Fruit fly (Drosophila melanogaster): ENCODE data around the gene CG9044.
A peak's percentile ranks its signal among the peaks of the same experiment; 100 is the strongest.

Gene CG9044

DNA sequence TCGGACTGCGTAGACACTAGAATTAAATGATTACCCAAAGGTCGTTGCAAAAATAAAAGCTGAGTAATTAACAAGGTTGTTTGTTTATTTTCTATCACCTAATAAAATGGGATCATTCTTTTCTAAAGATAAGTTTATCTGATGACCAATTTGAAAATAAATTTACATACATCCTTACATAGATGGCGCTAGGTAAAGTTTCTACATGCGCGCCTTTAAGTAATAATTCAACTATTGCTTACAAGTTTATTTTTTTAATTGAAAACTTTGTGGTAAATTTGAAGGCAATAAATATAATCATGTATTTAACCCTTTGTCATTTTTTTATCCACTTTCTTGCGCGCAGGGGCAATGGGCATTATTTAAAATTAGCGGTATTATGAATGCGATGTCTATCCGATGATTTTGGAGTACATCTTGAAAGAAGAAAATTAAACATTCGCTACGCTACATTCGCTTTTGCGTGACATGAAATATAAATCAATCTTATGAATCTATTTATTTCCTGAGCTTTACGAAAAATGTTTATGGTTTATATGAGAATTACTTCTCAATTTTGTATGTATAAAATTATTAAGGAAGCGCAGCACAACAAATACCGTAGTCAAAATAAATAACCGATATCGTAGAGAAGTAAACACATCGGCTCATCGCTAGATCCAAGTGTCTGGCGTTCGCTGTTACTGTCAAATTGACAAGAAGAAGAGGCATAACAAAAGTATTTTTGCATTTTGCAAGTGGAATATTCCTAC, at the start of gene CG9044:
TSS of gene CG9044 (plus strand) at position 676 of the 752 bp plus-strand sequence.
- TF ChIP-seq lz (GFP tag; optimal IDR thresholded peaks at IDR 0.05) (peak; percentile 56), Gug (GFP tag; IDR thresholded peaks at IDR 0.05) (peak; percentile 27; the same call in 1 of the 2 replicates), CG6808 (GFP tag; optimal IDR thresholded peaks at IDR 0.05) (no peak), Ets21C (GFP tag; optimal IDR thresholded peaks at IDR 0.05) (peak; percentile 28), Eip93F (GFP tag; optimal IDR thresholded peaks at IDR 0.05) (no peak), Met (GFP tag; optimal IDR thresholded peaks at IDR 0.05) (no peak), CG34406 (GFP tag; optimal IDR thresholded peaks at IDR 0.05) (no peak), CG31627 (GFP tag; optimal IDR thresholded peaks at IDR 0.05) (peak; percentile 68), Hr39 (GFP tag; optimal IDR thresholded peaks at IDR 0.05) (peak; percentile 76), Sox102F (GFP tag; optimal IDR thresholded peaks at IDR 0.05) (no peak), Sox14 (GFP tag; optimal IDR thresholded peaks at IDR 0.05) (peak; percentile 86), acj6 (GFP tag; optimal IDR thresholded peaks at IDR 0.05) (no peak), esn (GFP tag; optimal IDR thresholded peaks at IDR 0.05) (peak; percentile 62), Sox15 (GFP tag; optimal IDR thresholded peaks at IDR 0.05) (peak; percentile 44), CG11294 (GFP tag; IDR thresholded peaks at IDR 0.05) (no peak), cyc (GFP tag; optimal IDR thresholded peaks at IDR 0.05) (peak; percentile 51), CG11762 (GFP tag; optimal IDR thresholded peaks at IDR 0.05; ENCODE audit: insufficient read depth) (no peak), fd59A (GFP tag; optimal IDR thresholded peaks at IDR 0.05) (no peak), Hr38 (GFP tag; optimal IDR thresholded peaks at IDR 0.05) (no peak), CG11902 (GFP tag; optimal IDR thresholded peaks at IDR 0.05) (peak; percentile 38)

DNA sequence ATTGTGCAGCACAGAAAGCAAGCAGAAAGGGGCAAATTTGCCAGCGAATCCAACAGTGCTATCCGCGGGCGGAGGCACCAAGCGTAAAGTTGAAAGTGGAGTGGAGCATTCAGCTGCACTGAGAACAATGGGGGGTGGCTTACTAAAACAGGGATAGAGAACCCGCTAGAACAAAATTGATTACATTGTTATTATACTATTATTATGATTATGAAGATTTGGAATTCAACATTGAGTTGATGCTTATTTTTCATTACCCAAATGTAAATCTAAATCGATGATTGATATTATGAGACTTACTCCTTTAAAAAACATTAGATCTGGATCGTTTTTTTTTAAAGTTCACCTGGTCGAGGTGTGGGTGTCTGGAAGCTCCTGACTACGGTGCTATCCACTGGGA, 47.7 kb upstream of the CG9044 start:
- TF ChIP-seq Ets96B (tag; optimal IDR thresholded peaks at IDR 0.05) (no peak), Sox102F (GFP tag; optimal IDR thresholded peaks at IDR 0.05) (no peak), Eip93F (GFP tag; optimal IDR thresholded peaks at IDR 0.05) (no peak), Hr4 (GFP tag; optimal IDR thresholded peaks at IDR 0.05) (peak; percentile 12), cyc (GFP tag; optimal IDR thresholded peaks at IDR 0.05) (no peak), CG11762 (GFP tag; optimal IDR thresholded peaks at IDR 0.05; ENCODE audit: insufficient read depth) (no peak), Smox (GFP tag; optimal IDR thresholded peaks at IDR 0.05) (no peak), CG3919 (GFP tag; optimal IDR thresholded peaks at IDR 0.05) (peak; percentile 19), CG32006 (GFP tag; optimal IDR thresholded peaks at IDR 0.05) (peak; percentile 54), CG10669 (GFP tag; optimal IDR thresholded peaks at IDR 0.05) (no peak), CG6792 (GFP tag; optimal IDR thresholded peaks at IDR 0.05) (no peak), achi (GFP tag; optimal IDR thresholded peaks at IDR 0.05) (peak; percentile 23), acj6 (GFP tag; optimal IDR thresholded peaks at IDR 0.05) (no peak), Ets21C (GFP tag; optimal IDR thresholded peaks at IDR 0.05) (no peak), lz (GFP tag; optimal IDR thresholded peaks at IDR 0.05) (no peak), Eip78C (GFP tag) (peak; percentile 53), esn (GFP tag; optimal IDR thresholded peaks at IDR 0.05) (no peak), fd85E (GFP tag; optimal IDR thresholded peaks at IDR 0.05) (no peak), CG6163 (GFP tag; IDR thresholded peaks at IDR 0.05) (no peak; the same call in 2 of the 3 replicates), CG8319 (GFP tag; optimal IDR thresholded peaks at IDR 0.05) (no peak), Hr39 (GFP tag; optimal IDR thresholded peaks at IDR 0.05) (no peak), Sox14 (GFP tag; optimal IDR thresholded peaks at IDR 0.05) (peak; percentile 4), Hr38 (GFP tag; optimal IDR thresholded peaks at IDR 0.05) (no peak), Lpt (GFP tag; optimal IDR thresholded peaks at IDR 0.05) (no peak), spab (GFP tag; optimal IDR thresholded peaks at IDR 0.05) (no peak), CG15336 (GFP tag; IDR thresholded peaks at IDR 0.05) (peak; percentile 37), CG11294 (GFP tag; IDR thresholded peaks at IDR 0.05) (no peak), CG8119 (GFP tag; IDR thresholded peaks at IDR 0.05) (peak; percentile 35; the same call in 1 of the 3 replicates), net (GFP tag; optimal IDR thresholded peaks at IDR 0.05) (no peak), eg (GFP tag; IDR thresholded peaks at IDR 0.05) (peak; percentile 39; the same call in 1 of the 3 replicates), fd59A (GFP tag; optimal IDR thresholded peaks at IDR 0.05) (no peak), CG1621 (tag; optimal IDR thresholded peaks at IDR 0.05) (no peak), salr (GFP tag; optimal IDR thresholded peaks at IDR 0.05) (peak in 1 of 2 experiments; percentile 4), CG6276 (GFP tag; optimal IDR thresholded peaks at IDR 0.05) (peak; percentile 22), CG3032 (tag; optimal IDR thresholded peaks at IDR 0.05) (no peak), Eip75B (GFP tag; optimal IDR thresholded peaks at IDR 0.05) (no peak), ss (GFP tag; optimal IDR thresholded peaks at IDR 0.05) (no peak), Gug (GFP tag; IDR thresholded peaks at IDR 0.05) (no peak), CG6808 (GFP tag; optimal IDR thresholded peaks at IDR 0.05) (no peak), CG11902 (GFP tag; optimal IDR thresholded peaks at IDR 0.05) (no peak), CG34406 (GFP tag; optimal IDR thresholded peaks at IDR 0.05) (no peak), CG4318 (GFP tag; optimal IDR thresholded peaks at IDR 0.05) (no peak), svp (GFP tag) (no peak)
